Worm (Caenorhabditis elegans): Measurements from ENCODE around the gene Y105C5A.1268.

- no peak for TF ChIP-seq daf-8 (GFP tag; IDR thresholded peaks at IDR 0.05)
- no peak for TF ChIP-seq dmd-8 (GFP tag; IDR thresholded peaks at IDR 0.05)
- TF ChIP-seq dpl-1 (GFP tag; optimal IDR thresholded peaks at IDR 0.05), result no peak
Observed at ce11 chrIV:15691829-15692228, 45.6 kb upstream of the Y105C5A.1268 start.

Data from whole organism, L4 larva.